Fruit fly (Drosophila melanogaster): ENCODE measurements around the gene Tfb5.

DNA sequence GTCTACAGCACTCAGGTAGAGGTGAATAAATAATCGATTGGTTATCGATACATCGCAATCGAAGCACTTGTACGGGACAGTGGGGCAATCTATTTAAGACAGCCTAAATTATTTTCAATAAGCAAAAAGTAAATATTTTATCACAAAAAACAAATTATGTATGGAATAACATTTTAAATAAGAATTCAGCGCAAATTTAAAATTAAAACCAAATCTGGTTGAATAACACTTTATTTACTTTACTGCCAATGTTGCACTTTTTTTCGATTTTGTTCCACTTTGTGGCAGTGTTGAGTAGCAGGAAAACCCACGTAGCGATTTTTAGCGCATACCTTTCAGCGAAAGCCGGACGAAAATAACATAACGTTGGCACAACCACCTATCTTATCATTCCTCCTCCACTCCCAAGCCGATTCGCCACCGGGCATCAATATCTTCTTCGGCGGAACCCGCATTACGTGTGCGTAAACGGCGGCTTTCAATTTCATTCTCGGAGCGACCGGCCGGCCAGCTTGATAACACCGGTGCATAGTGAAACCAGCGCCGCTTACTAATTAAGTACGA lies 33.6 kb downstream of the Tfb5 start, which contains the start of the genes Gmd and CG3792:
- no peak for TF ChIP-seq psq (optimal IDR thresholded peaks at IDR 0.05)
- no peak for TF ChIP-seq h (optimal IDR thresholded peaks at IDR 0.05)
- no peak for TF ChIP-seq insv (optimal IDR thresholded peaks at IDR 0.05)
- no peak for TF ChIP-seq Myc (optimal IDR thresholded peaks at IDR 0.05)
- TF ChIP-seq ttk (optimal IDR thresholded peaks at IDR 0.05): no peak
- no peak for TF ChIP-seq Sin3A (optimal IDR thresholded peaks at IDR 0.05)

Data from Kc167 (cell line).